Fruit fly (Drosophila melanogaster): Measurements from ENCODE around the gene cin.
A peak's percentile ranks its signal among the peaks of the same experiment; 100 is the strongest.

cin gene

dm6 chrX:278370-279096 lies 23.1 kb downstream of the cin start (continued):
- TF ChIP-seq grau (tag; optimal IDR thresholded peaks at IDR 0.05) (peak; percentile 48), CG8944 (GFP tag; optimal IDR thresholded peaks at IDR 0.05) (no peak), Pdp1 (GFP tag; optimal IDR thresholded peaks at IDR 0.05) (peak in 1 of 2 experiments; percentile 21), CG6854 (GFP tag; optimal IDR thresholded peaks at IDR 0.05) (no peak), CG14667 (GFP tag; IDR thresholded peaks at IDR 0.05) (no peak), CG17359 (tag; optimal IDR thresholded peaks at IDR 0.05) (peak; percentile 3), knrl (GFP tag; IDR thresholded peaks at IDR 0.05; ENCODE audit: partially characterized antibody) (no peak), Med (GFP tag) (peak; percentile 77), CG17568 (GFP tag; optimal IDR thresholded peaks at IDR 0.05) (no peak), CG33213 (GFP tag; optimal IDR thresholded peaks at IDR 0.05) (no peak), CG15073 (GFP tag; optimal IDR thresholded peaks at IDR 0.05) (peak; percentile 98), luna (GFP tag; optimal IDR thresholded peaks at IDR 0.05) (no peak), CG17912 (GFP tag; optimal IDR thresholded peaks at IDR 0.05) (no peak), psq (GFP tag; optimal IDR thresholded peaks at IDR 0.05) (no peak), CG11504 (tag; optimal IDR thresholded peaks at IDR 0.05) (peak; percentile 11), D (optimal IDR thresholded peaks at IDR 0.05) (no peak), D (GFP tag; optimal IDR thresholded peaks at IDR 0.05) (no peak), Chrac-16 (GFP tag; optimal IDR thresholded peaks at IDR 0.05) (no peak), ind (GFP tag; optimal IDR thresholded peaks at IDR 0.05) (peak; percentile 2)

dm6 chrX:279097-279727 lies 23.7 kb downstream of the cin start, which contains the start of the genes CG3777 and ewg:
TSS of gene CG3777 (plus strand) at chrX:279703.
TSS of gene ewg (minus strand) at chrX:279718.
- TF ChIP-seq slp2 (GFP tag; optimal IDR thresholded peaks at IDR 0.05) (no peak), hkb (optimal IDR thresholded peaks at IDR 0.05) (no peak), hkb (GFP tag; IDR thresholded peaks at IDR 0.05) (no peak), CG12942 (GFP tag; optimal IDR thresholded peaks at IDR 0.05) (no peak), CG8478 (optimal IDR thresholded peaks at IDR 0.05) (no peak), pzg (GFP tag; optimal IDR thresholded peaks at IDR 0.05) (peak; percentile 91), CG5245 (GFP tag; optimal IDR thresholded peaks at IDR 0.05) (no peak), CG2889 (GFP tag; IDR thresholded peaks at IDR 0.05) (no peak), grau (tag; optimal IDR thresholded peaks at IDR 0.05) (no peak), CG11696 (GFP tag; IDR thresholded peaks at IDR 0.05) (no peak), CG31441 (GFP tag; IDR thresholded peaks at IDR 0.05) (no peak), B-H1 (GFP tag; IDR thresholded peaks at IDR 0.05) (no peak), salm (tag; optimal IDR thresholded peaks at IDR 0.05) (no peak), CG6272 (GFP tag; IDR thresholded peaks at IDR 0.05) (no peak), Fer3 (tag; optimal IDR thresholded peaks at IDR 0.05) (no peak), CG11247 (GFP tag; IDR thresholded peaks at IDR 0.05) (no peak), gt (GFP tag; IDR thresholded peaks at IDR 0.05) (no peak), Abd-B (GFP tag; optimal IDR thresholded peaks at IDR 0.05) (no peak), CG10267 (tag; optimal IDR thresholded peaks at IDR 0.05) (peak; percentile 32), en (GFP tag; optimal IDR thresholded peaks at IDR 0.05) (no peak), caup (GFP tag; optimal IDR thresholded peaks at IDR 0.05; ENCODE audit: severe bottlenecking) (peak; percentile 3), scrt (GFP tag; optimal IDR thresholded peaks at IDR 0.05) (no peak), sim (GFP tag; IDR thresholded peaks at IDR 0.05) (no peak), gsb-n (tag; optimal IDR thresholded peaks at IDR 0.05) (peak; percentile 0), nmo (GFP tag; optimal IDR thresholded peaks at IDR 0.05) (peak; percentile 41), crp (GFP tag; optimal IDR thresholded peaks at IDR 0.05) (no peak), Lim3 (GFP tag; IDR thresholded peaks at IDR 0.05) (no peak), CG10321 (GFP tag; IDR thresholded peaks at IDR 0.05) (no peak), NK7.1 (GFP tag; optimal IDR thresholded peaks at IDR 0.05) (no peak), zfh2 (GFP tag; optimal IDR thresholded peaks at IDR 0.05) (peak; percentile 7), Mrtf (GFP tag; IDR thresholded peaks at IDR 0.05) (no peak), CG14965 (GFP tag; optimal IDR thresholded peaks at IDR 0.05; ENCODE audit: borderline replicate concordance) (no peak)
